Worm (Caenorhabditis elegans) whole organism, L1 larva: ENCODE data around the gene Y46E12A.3.

Experiments used
- blmp-1 ChIP-seq: fragments of 150-350 bp; optimal IDR thresholded peaks from 2 replicates; lab custom pipeline; 2014; ENCODE audit warnings: missing biosample characterization, missing genetic modification characterization
- egl-13 ChIP-seq: sonication (generic microtip); optimal IDR thresholded peaks from 2 replicates; lab custom pipeline; 2016; ENCODE audit warnings: missing genotype, missing genetic modification reagents, missing genetic modification characterization, missing compliant biosample characterization
- jun-1 ChIP-seq: fragments of 150-350 bp; optimal IDR thresholded peaks from 2 replicates; lab custom pipeline; 2014; ENCODE audit warnings: missing biosample characterization, missing genetic modification reagents, missing genetic modification characterization
- nhr-237 ChIP-seq: fragments of 150-350 bp; optimal IDR thresholded peaks from 2 replicates; lab custom pipeline; 2014; ENCODE audit warnings: missing biosample characterization, missing genetic modification characterization
- rnt-1 ChIP-seq: sonication (generic microtip); optimal IDR thresholded peaks from 2 replicates; lab custom pipeline; 2016; ENCODE audit warnings: mild to moderate bottlenecking, missing genetic modification characterization, moderate library complexity, missing compliant biosample characterization
- unc-62 ChIP-seq: fragments of 150-350 bp; optimal IDR thresholded peaks from 2 replicates; lab custom pipeline; 2014; ENCODE audit warnings: missing biosample characterization, missing genetic modification reagents, missing genetic modification characterization
- zag-1 ChIP-seq: fragments of 150-350 bp; optimal IDR thresholded peaks from 2 replicates; lab custom pipeline; 2014; ENCODE audit warnings: missing biosample characterization, missing genetic modification characterization

ce11 chrIII:1718800-1719199 lies 35.9 kb downstream of the Y46E12A.3 start:
- TF ChIP-seq unc-62 (GFP tag; lab: Kevin White, UChicago) (no peak), zag-1 (tag; lab: Kevin White, UChicago) (no peak), nhr-237 (tag; lab: Kevin White, UChicago) (no peak), egl-13 (tag; lab: Kevin White, UChicago) (no peak), rnt-1 (tag; lab: Kevin White, UChicago) (no peak), blmp-1 (tag; lab: Kevin White, UChicago) (no peak), jun-1 (tag; lab: Kevin White, UChicago) (no peak)
